Comparison of ENCODE assay signal across 5 worm cellular contexts in the genomic region with DNA sequence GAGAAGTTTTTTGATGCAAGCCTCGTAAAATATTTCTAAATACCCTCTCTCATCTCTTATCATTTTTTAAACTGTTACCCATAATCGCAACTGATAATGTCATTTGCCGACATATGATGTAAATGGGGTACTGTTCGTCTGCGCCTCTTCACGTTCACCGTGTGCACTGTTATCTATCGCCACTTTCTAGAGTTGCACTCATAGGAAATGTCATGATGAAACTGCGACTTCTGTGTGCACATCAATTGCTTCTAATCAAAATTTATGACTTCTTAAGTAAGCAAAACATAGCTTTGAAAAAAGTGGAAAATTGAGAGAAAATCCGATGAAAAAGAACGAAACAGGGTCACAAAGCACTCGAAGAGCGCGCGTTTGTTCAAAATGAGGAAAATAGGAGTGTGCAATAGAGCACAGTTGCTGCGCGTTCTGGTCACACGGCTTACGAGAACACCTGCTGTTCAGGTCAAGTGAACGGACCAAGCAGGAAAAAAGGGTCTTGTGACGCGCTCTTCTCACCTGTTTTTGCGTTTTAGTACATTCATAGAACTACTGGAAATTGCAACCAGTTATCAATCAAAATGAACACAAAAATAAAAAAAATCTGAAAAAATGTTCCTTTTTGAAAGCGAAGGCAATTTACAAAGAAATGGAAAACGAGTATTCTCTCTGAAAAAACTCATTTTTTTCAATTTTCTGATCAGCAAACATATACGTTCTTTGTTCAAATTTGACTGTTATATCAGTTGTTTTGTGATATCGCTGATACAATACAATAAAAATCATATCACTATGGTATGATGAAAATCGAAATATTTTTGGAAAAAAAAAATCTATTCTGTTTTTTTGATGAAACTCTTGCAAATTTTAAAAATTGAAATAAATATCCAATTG.
TF ChIP-seq lines count a peak whose summit lies in the region.

No protein-coding gene starts in this region.

TF ChIP-seq in whole organism, L1 larva, 84 proteins besides CTCF, POLR2A, EP300 and RAD21 (continues in another document):
- TF ChIP-seq alr-1 (tag; optimal IDR thresholded peaks at IDR 0.05; lab: Kevin White, UChicago; ENCODE audit: borderline replicate concordance) (no peak), aly-2 (tag; optimal IDR thresholded peaks at IDR 0.05; lab: Kevin White, UChicago) (no peak), tbx-2 (tag; optimal IDR thresholded peaks at IDR 0.05; lab: Kevin White, UChicago) (no peak), nhr-47 (tag; optimal IDR thresholded peaks at IDR 0.05; lab: Kevin White, UChicago) (no peak), lir-3 (tag; optimal IDR thresholded peaks at IDR 0.05; lab: Kevin White, UChicago; ENCODE audit: poor library complexity) (no peak), fos-1 (tag; optimal IDR thresholded peaks at IDR 0.05; lab: Kevin White, UChicago) (no peak), vab-15 (tag; optimal IDR thresholded peaks at IDR 0.05; lab: Kevin White, UChicago) (no peak), nhr-84 (tag; optimal IDR thresholded peaks at IDR 0.05; lab: Kevin White, UChicago) (no peak), lin-15B (tag; optimal IDR thresholded peaks at IDR 0.05; lab: Kevin White, UChicago) (peak; percentile 35), ceh-63 (GFP tag; optimal IDR thresholded peaks at IDR 0.05; lab: Kevin White, UChicago) (no peak), lin-14 (GFP tag; optimal IDR thresholded peaks at IDR 0.05; lab: Kevin White, UChicago) (peak; percentile 84), xbp-1 (tag; optimal IDR thresholded peaks at IDR 0.05; lab: Kevin White, UChicago) (no peak), mef-2 (tag; optimal IDR thresholded peaks at IDR 0.05; lab: Kevin White, UChicago) (no peak), aha-1 (tag; optimal IDR thresholded peaks at IDR 0.05; lab: Kevin White, UChicago) (no peak), rnt-1 (tag; optimal IDR thresholded peaks at IDR 0.05; lab: Kevin White, UChicago) (peak; percentile 27), skn-1 (tag; optimal IDR thresholded peaks at IDR 0.05; lab: Kevin White, UChicago) (peak; percentile 20)

TF ChIP-seq in whole organism, L3 larva, 47 proteins besides CTCF, POLR2A, EP300 and RAD21 (continues in another document):
- TF ChIP-seq ceh-28 (tag; optimal IDR thresholded peaks at IDR 0.05; lab: Kevin White, UChicago) (no peak), mml-1 (tag; optimal IDR thresholded peaks at IDR 0.05; lab: Kevin White, UChicago) (no peak), egl-5 (tag; optimal IDR thresholded peaks at IDR 0.05; lab: Kevin White, UChicago) (peak; percentile 73), snpc-4 (tag; optimal IDR thresholded peaks at IDR 0.05; lab: Kevin White, UChicago) (peak; percentile 2), sea-2 (GFP tag; optimal IDR thresholded peaks at IDR 0.05; lab: Kevin White, UChicago) (no peak), lin-39 (tag; optimal IDR thresholded peaks at IDR 0.05; lab: Kevin White, UChicago) (no peak), jun-1 (tag; optimal IDR thresholded peaks at IDR 0.05; lab: Kevin White, UChicago) (peak; percentile 52), ceh-82 (tag; optimal IDR thresholded peaks at IDR 0.05; lab: Kevin White, UChicago) (no peak), fkh-2 (tag; optimal IDR thresholded peaks at IDR 0.05; lab: Kevin White, UChicago) (no peak), lin-15B (tag; optimal IDR thresholded peaks at IDR 0.05; lab: Kevin White, UChicago) (peak; percentile 77), nhr-12 (tag; optimal IDR thresholded peaks at IDR 0.05; lab: Kevin White, UChicago) (no peak), unc-62 (GFP tag; optimal IDR thresholded peaks at IDR 0.05; lab: Kevin White, UChicago) (no peak), tbx-2 (tag; optimal IDR thresholded peaks at IDR 0.05; lab: Kevin White, UChicago) (no peak), fkh-10 (GFP tag; optimal IDR thresholded peaks at IDR 0.05; lab: Kevin White, UChicago) (no peak), mdl-1 (tag; optimal IDR thresholded peaks at IDR 0.05; lab: Kevin White, UChicago) (no peak), nhr-237 (tag; optimal IDR thresholded peaks at IDR 0.05; lab: Kevin White, UChicago) (no peak), elt-2 (tag; optimal IDR thresholded peaks at IDR 0.05; lab: Kevin White, UChicago) (peak; percentile 99), nhr-11 (tag; optimal IDR thresholded peaks at IDR 0.05; lab: Kevin White, UChicago) (no peak)

TF ChIP-seq in whole organism, early embryonic, 17 proteins besides CTCF, POLR2A, EP300 and RAD21:
- TF ChIP-seq tra-4 (tag; optimal IDR thresholded peaks at IDR 0.05; lab: Kevin White, UChicago) (no peak), flt-1 (GFP tag; IDR thresholded peaks at IDR 0.05; lab: Robert Waterston, UW) (no peak), tbx-37 (GFP tag; conservative IDR thresholded peaks at IDR 0.05; lab: Robert Waterston, UW) (no peak), F13C5.2 (tag; optimal IDR thresholded peaks at IDR 0.05; lab: Kevin White, UChicago) (peak; percentile 5), B0310.2 (tag; optimal IDR thresholded peaks at IDR 0.05; lab: Kevin White, UChicago) (no peak), hmbx-1 (tag; optimal IDR thresholded peaks at IDR 0.05; lab: Kevin White, UChicago) (no peak)

TF ChIP-seq in whole organism, midembryonic, 9 proteins besides CTCF, POLR2A, EP300 and RAD21:
- TF ChIP-seq ref-1 (GFP tag; conservative IDR thresholded peaks at IDR 0.05; lab: Robert Waterston, UW) (no peak), flt-1 (GFP tag; IDR thresholded peaks at IDR 0.05; lab: Robert Waterston, UW) (no peak), ztf-29 (GFP tag; IDR thresholded peaks at IDR 0.05; lab: Robert Waterston, UW) (0 out of 2 replicates have a peak, but pooled peaks have one; percentile 12), tab-1 (GFP tag; IDR thresholded peaks at IDR 0.05; lab: Robert Waterston, UW) (no peak), ztf-23 (GFP tag; IDR thresholded peaks at IDR 0.05; lab: Robert Waterston, UW) (no peak), cog-1 (tag; optimal IDR thresholded peaks at IDR 0.05; lab: Kevin White, UChicago) (no peak), T22C8.4 (GFP tag; IDR thresholded peaks at IDR 0.05; lab: Robert Waterston, UW) (no peak), klf-2 (GFP tag; conservative IDR thresholded peaks at IDR 0.05; lab: Robert Waterston, UW) (no peak)

TF ChIP-seq in whole organism, young adult, 124 proteins besides CTCF, POLR2A, EP300 and RAD21 (continues in another document):
- peak; percentile 47 to 51 for TF ChIP-seq let-607 (tag; optimal IDR thresholded peaks at IDR 0.05; lab: Kevin White, UChicago)
- peak; percentile 76; the same call in 1 of the 2 replicates for TF ChIP-seq cebp-2 (GFP tag; IDR thresholded peaks at IDR 0.05; lab: Robert Waterston, UW)
- TF ChIP-seq hlh-12 (tag; optimal IDR thresholded peaks at IDR 0.05; lab: Kevin White, UChicago), result no peak
- no peak for TF ChIP-seq zim-3 (tag; optimal IDR thresholded peaks at IDR 0.05; lab: Kevin White, UChicago)
- TF ChIP-seq him-1 (tag; optimal IDR thresholded peaks at IDR 0.05; lab: Kevin White, UChicago), result no peak
- TF ChIP-seq athp-1 (tag; optimal IDR thresholded peaks at IDR 0.05; lab: Kevin White, UChicago), result no peak
- TF ChIP-seq B0261.1 (tag; optimal IDR thresholded peaks at IDR 0.05; lab: Kevin White, UChicago), result no peak
- TF ChIP-seq rec-8 (tag; optimal IDR thresholded peaks at IDR 0.05; lab: Kevin White, UChicago), result no peak
- TF ChIP-seq xnd-1 (tag; optimal IDR thresholded peaks at IDR 0.05; lab: Kevin White, UChicago), result no peak
- TF ChIP-seq ceh-91 (GFP tag; IDR thresholded peaks at IDR 0.05; lab: Robert Waterston, UW), result no peak
- no peak for TF ChIP-seq lsl-1 (GFP tag; optimal IDR thresholded peaks at IDR 0.05; lab: Kevin White, UChicago)
- no peak for TF ChIP-seq ekl-4 (GFP tag; IDR thresholded peaks at IDR 0.05; lab: Robert Waterston, UW)
- no peak for TF ChIP-seq Y79H2A.3 (GFP tag; conservative IDR thresholded peaks at IDR 0.05; lab: Robert Waterston, UW)
- TF ChIP-seq cebp-1 (GFP tag; IDR thresholded peaks at IDR 0.05; lab: Robert Waterston, UW), result no peak
- peak; percentile 59 for TF ChIP-seq cebp-1 (tag; optimal IDR thresholded peaks at IDR 0.05; lab: Kevin White, UChicago)
- no peak for TF ChIP-seq T26A5.8 (tag; optimal IDR thresholded peaks at IDR 0.05; lab: Kevin White, UChicago)
- TF ChIP-seq sea-2 (GFP tag; IDR thresholded peaks at IDR 0.05; lab: Robert Waterston, UW), result no peak
- TF ChIP-seq attf-6 (GFP tag; IDR thresholded peaks at IDR 0.05; lab: Robert Waterston, UW), result no peak
- TF ChIP-seq nfyb-1 (GFP tag; IDR thresholded peaks at IDR 0.05; lab: Robert Waterston, UW), result 0 out of 2 replicates have a peak, but pooled peaks have one; percentile 35
- TF ChIP-seq mcd-1 (GFP tag; IDR thresholded peaks at IDR 0.05; lab: Robert Waterston, UW), result peak; percentile 75
- no peak for TF ChIP-seq aptf-2 (GFP tag; conservative IDR thresholded peaks at IDR 0.05; lab: Robert Waterston, UW)
- TF ChIP-seq ama-1 (optimal IDR thresholded peaks at IDR 0.05; lab: Kevin White, UChicago), result no peak
- TF ChIP-seq ama-1 (GFP tag; optimal IDR thresholded peaks at IDR 0.05; lab: Kevin White, UChicago), result no peak
- no peak for TF ChIP-seq lir-1 (GFP tag; conservative IDR thresholded peaks at IDR 0.05; lab: Robert Waterston, UW)
- no peak for TF ChIP-seq F55B11.4 (tag; optimal IDR thresholded peaks at IDR 0.05; lab: Kevin White, UChicago; ENCODE audit: borderline replicate concordance, insufficient read depth)
- TF ChIP-seq efl-1 (GFP tag; optimal IDR thresholded peaks at IDR 0.05; lab: Kevin White, UChicago), result no peak
- TF ChIP-seq nhr-80 (tag; optimal IDR thresholded peaks at IDR 0.05; lab: Kevin White, UChicago), result peak; percentile 93
- peak; percentile 12 for TF ChIP-seq somi-1 (GFP tag; optimal IDR thresholded peaks at IDR 0.05; lab: Kevin White, UChicago)
- no peak for TF ChIP-seq egrh-3 (GFP tag; IDR thresholded peaks at IDR 0.05; lab: Robert Waterston, UW)
- peak; percentile 32 for TF ChIP-seq attf-5 (GFP tag; optimal IDR thresholded peaks at IDR 0.05; lab: Kevin White, UChicago)
- TF ChIP-seq repo-1 (tag; optimal IDR thresholded peaks at IDR 0.05; lab: Kevin White, UChicago), result no peak
- peak; percentile 31 for TF ChIP-seq sptf-2 (GFP tag; optimal IDR thresholded peaks at IDR 0.05; lab: Kevin White, UChicago)
- no peak for TF ChIP-seq F22D6.2 (tag; optimal IDR thresholded peaks at IDR 0.05; lab: Kevin White, UChicago)
- TF ChIP-seq fkh-3 (tag; optimal IDR thresholded peaks at IDR 0.05; lab: Kevin White, UChicago), result no peak
- TF ChIP-seq dpff-1 (tag; optimal IDR thresholded peaks at IDR 0.05; lab: Kevin White, UChicago), result no peak
- TF ChIP-seq dox-1 (GFP tag; IDR thresholded peaks at IDR 0.05; lab: Robert Waterston, UW), result peak; percentile 51
- no peak for TF ChIP-seq hrde-1 (tag; optimal IDR thresholded peaks at IDR 0.05; lab: Kevin White, UChicago; ENCODE audit: borderline replicate concordance)
- no peak for TF ChIP-seq snpc-4 (GFP tag; optimal IDR thresholded peaks at IDR 0.05; lab: Kevin White, UChicago)
- TF ChIP-seq snpc-4 (tag; optimal IDR thresholded peaks at IDR 0.05; lab: Kevin White, UChicago), result peak in 2 of 4 experiments; percentile 6 to 23
- peak; percentile 69 for TF ChIP-seq ets-4 (GFP tag; optimal IDR thresholded peaks at IDR 0.05; lab: Kevin White, UChicago)
- no peak for TF ChIP-seq Y95B8A.8 (GFP tag; IDR thresholded peaks at IDR 0.05; lab: Robert Waterston, UW)
